Worm (Caenorhabditis elegans): ENCODE measurements around the gene srg-7.

srg-7 gene

ce11 chrIII:6251511-6251910 lies 16.4 kb downstream of the srg-7 start, which contains the start of gene amdh-1:
Gene amdh-1, plus strand, starts transcription at chrIII:6251811.
- TF ChIP-seq sdz-12 (GFP tag; optimal IDR thresholded peaks at IDR 0.05) (no peak), ceh-62 (tag; optimal IDR thresholded peaks at IDR 0.05) (no peak)

ce11 chrIII:6248064-6248687 lies 19.8 kb downstream of the srg-7 start, which contains the start of the genes gen-1 and stt-3:
Gene gen-1, minus strand, starts transcription at chrIII:6248158.
Gene stt-3, plus strand, starts transcription at chrIII:6248637.
- TF ChIP-seq nhr-111 (GFP tag; optimal IDR thresholded peaks at IDR 0.05) (no peak), dpl-1 (GFP tag; optimal IDR thresholded peaks at IDR 0.05) (peak; percentile 27), mes-2 (tag; optimal IDR thresholded peaks at IDR 0.05; ENCODE audit: poor library complexity, severe bottlenecking) (peak; percentile 0), R02D3.7 (tag; optimal IDR thresholded peaks at IDR 0.05) (peak; percentile 76)

ce11 chrIII:6245728-6246127 lies 22.2 kb downstream of the srg-7 start, which contains the start of gene bcas-2:
Gene bcas-2, minus strand, starts transcription at chrIII:6245828.
- TF ChIP-seq daf-8 (GFP tag; IDR thresholded peaks at IDR 0.05) (no peak), lim-7 (GFP tag; IDR thresholded peaks at IDR 0.05) (no peak), nhr-6 (tag; optimal IDR thresholded peaks at IDR 0.05) (no peak), F26F4.8 (GFP tag; conservative IDR thresholded peaks at IDR 0.05) (no peak), hif-1 (tag; optimal IDR thresholded peaks at IDR 0.05) (no peak), tra-1 (GFP tag; IDR thresholded peaks at IDR 0.05) (no peak), zip-11 (GFP tag; IDR thresholded peaks at IDR 0.05) (no peak), spr-1 (tag; optimal IDR thresholded peaks at IDR 0.05) (no peak), skn-1 (tag; optimal IDR thresholded peaks at IDR 0.05) (no peak), F10B5.3 (tag; optimal IDR thresholded peaks at IDR 0.05) (no peak), D1046.2 (GFP tag; IDR thresholded peaks at IDR 0.05) (no peak), snpc-4 (tag; optimal IDR thresholded peaks at IDR 0.05) (no peak), Y75B8A.6 (GFP tag; IDR thresholded peaks at IDR 0.05) (no peak), mxl-2 (GFP tag; conservative IDR thresholded peaks at IDR 0.05) (no peak), egl-43 (GFP tag; IDR thresholded peaks at IDR 0.05) (no peak), dmd-6 (GFP tag; IDR thresholded peaks at IDR 0.05) (no peak), nhr-77 (tag; optimal IDR thresholded peaks at IDR 0.05) (no peak), saeg-2 (GFP tag; IDR thresholded peaks at IDR 0.05) (no peak), nhr-11 (tag; optimal IDR thresholded peaks at IDR 0.05) (no peak)

- TF ChIP-seq cey-2 (tag; optimal IDR thresholded peaks at IDR 0.05; ENCODE audit: borderline replicate concordance, insufficient read depth), result no peak
- no peak for TF ChIP-seq ces-1 (GFP tag; optimal IDR thresholded peaks at IDR 0.05)
- no peak for TF ChIP-seq dmd-9 (GFP tag; IDR thresholded peaks at IDR 0.05)
These were observed 27.4 kb downstream of the srg-7 start, which contains the start of gene T12A2.3 for ce11 chrIII:6240528-6240927. Gene T12A2.3, plus strand, starts transcription at chrIII:6240828.

- TF ChIP-seq nhr-6 (tag; optimal IDR thresholded peaks at IDR 0.05), result no peak
- no peak for TF ChIP-seq ZK337.2 (GFP tag; IDR thresholded peaks at IDR 0.05)
- no peak for TF ChIP-seq nhr-42 (GFP tag; IDR thresholded peaks at IDR 0.05)
- no peak for TF ChIP-seq cey-2 (tag; optimal IDR thresholded peaks at IDR 0.05; ENCODE audit: borderline replicate concordance, insufficient read depth)
- TF ChIP-seq dmd-6 (GFP tag; IDR thresholded peaks at IDR 0.05), result no peak
- no peak for TF ChIP-seq tra-1 (GFP tag; IDR thresholded peaks at IDR 0.05)
- no peak for TF ChIP-seq nhr-76 (tag; optimal IDR thresholded peaks at IDR 0.05)
These were observed 31.3 kb downstream of the srg-7 start, which contains the start of gene T12A2.21 for ce11 chrIII:6236649-6237048. Gene T12A2.21, minus strand, starts transcription at chrIII:6236749.

ce11 chrIII:6231880-6232279 lies 36.1 kb downstream of the srg-7 start:
- TF ChIP-seq dve-1 (tag; optimal IDR thresholded peaks at IDR 0.05; ENCODE audit: insufficient read depth), result peak; percentile 77
- no peak for TF ChIP-seq duxl-1 (tag; optimal IDR thresholded peaks at IDR 0.05; ENCODE audit: poor library complexity)
- no peak for TF ChIP-seq cey-2 (tag; optimal IDR thresholded peaks at IDR 0.05; ENCODE audit: borderline replicate concordance, insufficient read depth)
- TF ChIP-seq mep-1 (tag; optimal IDR thresholded peaks at IDR 0.05), result no peak
- no peak for TF ChIP-seq arid-1 (GFP tag; conservative IDR thresholded peaks at IDR 0.05)
- TF ChIP-seq mes-2 (tag; optimal IDR thresholded peaks at IDR 0.05; ENCODE audit: poor library complexity, severe bottlenecking), result no peak
- no peak for TF ChIP-seq nhr-76 (tag; optimal IDR thresholded peaks at IDR 0.05)
- TF ChIP-seq lin-29 (GFP tag; IDR thresholded peaks at IDR 0.05), result no peak
- TF ChIP-seq nhr-6 (tag; optimal IDR thresholded peaks at IDR 0.05), result no peak
- peak; percentile 73 for TF ChIP-seq php-3 (GFP tag; IDR thresholded peaks at IDR 0.05)
- no peak for TF ChIP-seq unc-39 (tag; optimal IDR thresholded peaks at IDR 0.05)
- TF ChIP-seq mxl-3 (GFP tag; optimal IDR thresholded peaks at IDR 0.05), result peak; percentile 51
- TF ChIP-seq lim-7 (GFP tag; IDR thresholded peaks at IDR 0.05), result no peak
- no peak for TF ChIP-seq dmd-6 (GFP tag; IDR thresholded peaks at IDR 0.05)
- TF ChIP-seq nhr-77 (tag; optimal IDR thresholded peaks at IDR 0.05), result peak; percentile 74
- no peak for TF ChIP-seq F49E8.2 (tag; optimal IDR thresholded peaks at IDR 0.05; ENCODE audit: borderline replicate concordance)
